Worm (Caenorhabditis elegans) whole organism, L1 larva: Measurements from ENCODE around the gene K03B4.4.

Source experiments
- C04F5.9 ChIP-seq: sonication (generic microtip); optimal IDR thresholded peaks from 2 replicates; lab custom pipeline; 2016; ENCODE audit warnings: missing genetic modification characterization, missing compliant biosample characterization
- C16A3.4 ChIP-seq: fragments of 150-350 bp; optimal IDR thresholded peaks from 2 replicates; lab custom pipeline; 2014; ENCODE audit warnings: missing biosample characterization, missing genetic modification characterization
- C34B4.2 ChIP-seq: sonication (generic microtip); optimal IDR thresholded peaks from 2 replicates; lab custom pipeline; 2017; ENCODE audit warnings: mild to moderate bottlenecking, missing genetic modification characterization, missing compliant biosample characterization
- F16B12.6 ChIP-seq: fragments of 150-350 bp; optimal IDR thresholded peaks from 2 replicates; lab custom pipeline; 2014; ENCODE audit warnings: missing biosample characterization, missing genetic modification characterization
- aha-1 ChIP-seq: fragments of 150-350 bp; optimal IDR thresholded peaks from 2 replicates; lab custom pipeline; 2014; ENCODE audit warnings: missing biosample characterization, missing genetic modification characterization
- aly-2 ChIP-seq: fragments of 150-350 bp; optimal IDR thresholded peaks from 2 replicates; lab custom pipeline; 2014; ENCODE audit warnings: missing biosample characterization, missing genetic modification characterization
- blmp-1 ChIP-seq: fragments of 150-350 bp; optimal IDR thresholded peaks from 2 replicates; lab custom pipeline; 2014; ENCODE audit warnings: missing biosample characterization, missing genetic modification characterization
- ceh-8 ChIP-seq: fragments of 200-800 bp; sonication (Bioruptor generic); optimal IDR thresholded peaks from 2 replicates; lab custom pipeline; 2018; ENCODE audit warnings: mild to moderate bottlenecking, missing genetic modification characterization, moderate library complexity, missing compliant biosample characterization
- ceh-82 ChIP-seq, 3 experiments: fragments of 150-350 bp in 1 of 3; sonication (generic microtip) in 2 of 3; optimal IDR thresholded peaks; 2 replicates each; lab custom pipeline; 2014 to 2017; ENCODE audit warnings: missing biosample characterization in 3 of 3, missing genetic modification characterization in 3 of 3
- ces-1 ChIP-seq: fragments of 150-350 bp; optimal IDR thresholded peaks from 2 replicates; lab custom pipeline; 2014; ENCODE audit warnings: missing biosample characterization, missing genetic modification reagents, missing genetic modification characterization
- dsc-1 ChIP-seq: sonication (generic microtip); optimal IDR thresholded peaks from 2 replicates; lab custom pipeline; 2016; ENCODE audit warnings: mild to moderate bottlenecking, missing genetic modification characterization, missing compliant biosample characterization
- efl-1 ChIP-seq, 4 experiments: fragments of 150-350 bp; optimal IDR thresholded peaks in 3 of 4; peaks in 1 of 4; 1 replicate in 1 of 4; 2 replicates in 3 of 4; lab custom pipeline; 2014; ENCODE audit warnings: missing biosample characterization in 2 of 4, missing genetic modification characterization in 2 of 4, missing genetic modification reagents in 2 of 4
- efl-3 ChIP-seq: fragments of 200-800 bp; sonication (Bioruptor generic); optimal IDR thresholded peaks from 2 replicates; lab custom pipeline; 2018; ENCODE audit warnings: mild to moderate bottlenecking, missing genetic modification characterization, missing compliant biosample characterization
- elt-2 ChIP-seq: sonication (generic microtip); optimal IDR thresholded peaks from 2 replicates; lab custom pipeline; 2016; ENCODE audit warnings: missing genetic modification characterization, mild to moderate bottlenecking, inconsistent platforms, missing compliant biosample characterization, missing genetic modification reagents
- elt-3 ChIP-seq, 6 experiments: fragments of 150-350 bp in 1 of 6; sonication (generic microtip); optimal IDR thresholded peaks; 2 replicates each; lab custom pipeline; 2017 to 2018; ENCODE audit warnings: missing biosample characterization in 6 of 6, missing genetic modification characterization in 6 of 6, inconsistent platforms in 1 of 6
- fos-1 ChIP-seq: fragments of 150-350 bp; optimal IDR thresholded peaks from 2 replicates; lab custom pipeline; 2014; ENCODE audit warnings: missing biosample characterization, missing genetic modification characterization
- hlh-17 ChIP-seq: fragments of 200-800 bp; sonication (Bioruptor generic); optimal IDR thresholded peaks from 2 replicates; lab custom pipeline; 2018; ENCODE audit warnings: missing genetic modification characterization, mild to moderate bottlenecking, missing compliant biosample characterization, moderate library complexity, borderline replicate concordance
- hlh-4 ChIP-seq: sonication (generic microtip); optimal IDR thresholded peaks from 2 replicates; lab custom pipeline; 2016; ENCODE audit warnings: mild to moderate bottlenecking, missing genetic modification characterization, missing compliant biosample characterization
- hpl-2 ChIP-seq: fragments of 150-350 bp; optimal IDR thresholded peaks from 2 replicates; lab custom pipeline; 2014; ENCODE audit warnings: missing biosample characterization, missing genetic modification reagents, missing genetic modification characterization
- irx-1 ChIP-seq: sonication (generic microtip); optimal IDR thresholded peaks from 2 replicates; lab custom pipeline; 2016; ENCODE audit warnings: missing genetic modification characterization, missing compliant biosample characterization
- isw-1 ChIP-seq: fragments of 200-800 bp; sonication (Bioruptor generic); IDR thresholded peaks from 2 replicates; pipeline ENCODE4 v1.3.6; 2022; ENCODE audit warnings: missing genetic modification characterization, missing compliant biosample characterization
- jun-1 ChIP-seq: fragments of 150-350 bp; optimal IDR thresholded peaks from 2 replicates; lab custom pipeline; 2014; ENCODE audit warnings: missing biosample characterization, missing genetic modification reagents, missing genetic modification characterization
- lin-35 ChIP-seq, 2 experiments: fragments of 150-350 bp; optimal IDR thresholded peaks; 2 replicates each; lab custom pipeline; 2014; ENCODE audit warnings: missing biosample characterization in 2 of 2, missing genetic modification characterization in 2 of 2, missing genetic modification reagents in 2 of 2
- lin-39 ChIP-seq: fragments of 150-350 bp; optimal IDR thresholded peaks from 2 replicates; lab custom pipeline; 2014; ENCODE audit warnings: missing biosample characterization, missing genetic modification reagents, missing genetic modification characterization
- lir-3 ChIP-seq: sonication (generic microtip); optimal IDR thresholded peaks from 2 replicates; lab custom pipeline; 2016; ENCODE audit warnings: mild to moderate bottlenecking, missing genetic modification characterization, moderate library complexity, missing compliant biosample characterization; ENCODE audit not compliant: poor library complexity
- lsy-2 ChIP-seq, 2 experiments: fragments of 150-350 bp; optimal IDR thresholded peaks; 2 replicates each; lab custom pipeline; 2014; ENCODE audit warnings: missing biosample characterization in 2 of 2, missing genetic modification characterization in 2 of 2
- mab-9 ChIP-seq: fragments of 200-800 bp; sonication (Bioruptor generic); IDR thresholded peaks from 2 replicates; pipeline ENCODE4 v1.3.6; 2022; ENCODE audit warnings: missing genetic modification reagents, missing genetic modification characterization, missing compliant biosample characterization
- mdl-1 ChIP-seq, 2 experiments: fragments of 150-350 bp; optimal IDR thresholded peaks; 2 replicates each; lab custom pipeline; 2014 to 2017; ENCODE audit warnings: missing biosample characterization in 2 of 2, missing genetic modification characterization in 2 of 2, inconsistent platforms in 1 of 2
- mef-2 ChIP-seq: fragments of 150-350 bp; optimal IDR thresholded peaks from 2 replicates; lab custom pipeline; 2014; ENCODE audit warnings: missing biosample characterization, missing genetic modification characterization
- mep-1 ChIP-seq: fragments of 150-350 bp; optimal IDR thresholded peaks from 2 replicates; lab custom pipeline; 2014; ENCODE audit warnings: missing biosample characterization, missing genetic modification characterization
- nhr-11 ChIP-seq: fragments of 150-350 bp; optimal IDR thresholded peaks from 2 replicates; lab custom pipeline; 2014; ENCODE audit warnings: missing biosample characterization, missing genetic modification characterization
- nhr-12 ChIP-seq: sonication (generic microtip); optimal IDR thresholded peaks from 2 replicates; lab custom pipeline; 2017; ENCODE audit warnings: missing biosample characterization, missing genetic modification characterization
- nhr-19 ChIP-seq: fragments of 200-800 bp; sonication (Bioruptor generic); conservative IDR thresholded peaks from 2 replicates; pipeline ENCODE4 v1.3.6; 2022; ENCODE audit warnings: missing genetic modification characterization, missing compliant biosample characterization
- nhr-20 ChIP-seq: sonication (generic microtip); optimal IDR thresholded peaks from 2 replicates; lab custom pipeline; 2016; ENCODE audit warnings: mild to moderate bottlenecking, missing genetic modification characterization, missing compliant biosample characterization
- nhr-237 ChIP-seq: fragments of 150-350 bp; optimal IDR thresholded peaks from 2 replicates; lab custom pipeline; 2014; ENCODE audit warnings: missing biosample characterization, missing genetic modification characterization
- nhr-28 ChIP-seq: fragments of 150-350 bp; optimal IDR thresholded peaks from 2 replicates; lab custom pipeline; 2014; ENCODE audit warnings: missing biosample characterization, missing genetic modification characterization
- nhr-47 ChIP-seq: sonication (generic microtip); optimal IDR thresholded peaks from 2 replicates; lab custom pipeline; 2016; ENCODE audit warnings: mild to moderate bottlenecking, missing genetic modification characterization, moderate library complexity, missing compliant biosample characterization
- nhr-77 ChIP-seq: fragments of 150-350 bp; optimal IDR thresholded peaks from 2 replicates; lab custom pipeline; 2014; ENCODE audit warnings: missing biosample characterization, missing genetic modification characterization
- nhr-90 ChIP-seq: sonication (generic microtip); optimal IDR thresholded peaks from 2 replicates; lab custom pipeline; 2016; ENCODE audit warnings: mild to moderate bottlenecking, missing genetic modification characterization, missing compliant biosample characterization; ENCODE audit not compliant: poor library complexity
- pag-3 ChIP-seq: sonication (generic microtip); optimal IDR thresholded peaks from 2 replicates; lab custom pipeline; 2017; ENCODE audit warnings: missing genetic modification characterization, mild to moderate bottlenecking, missing compliant biosample characterization, antibody characterized with exemption, borderline replicate concordance; ENCODE audit not compliant: insufficient read depth
- skn-1 ChIP-seq: fragments of 150-350 bp; optimal IDR thresholded peaks from 2 replicates; lab custom pipeline; 2014; ENCODE audit warnings: missing biosample characterization, missing genetic modification characterization
- tbx-2 ChIP-seq: sonication (generic microtip); optimal IDR thresholded peaks from 2 replicates; lab custom pipeline; 2016; ENCODE audit warnings: missing genetic modification characterization, missing compliant biosample characterization
- tlp-1 ChIP-seq: fragments of 150-350 bp; optimal IDR thresholded peaks from 2 replicates; lab custom pipeline; 2014; ENCODE audit warnings: missing biosample characterization, missing genetic modification characterization
- unc-130 ChIP-seq: fragments of 150-350 bp; optimal IDR thresholded peaks from 2 replicates; lab custom pipeline; 2017; ENCODE audit warnings: missing biosample characterization, missing genetic modification characterization, inconsistent platforms
- unc-30 ChIP-seq: sonication (generic microtip); optimal IDR thresholded peaks from 2 replicates; lab custom pipeline; 2017; ENCODE audit warnings: missing biosample characterization, missing genetic modification characterization
- unc-86 ChIP-seq: sonication (generic microtip); optimal IDR thresholded peaks from 2 replicates; lab custom pipeline; 2016; ENCODE audit warnings: missing genetic modification characterization, missing compliant biosample characterization
- unc-98 ChIP-seq: fragments of 200-800 bp; sonication (Bioruptor generic); IDR thresholded peaks from 2 replicates; pipeline ENCODE4 v1.3.6; 2022; ENCODE audit warnings: missing genetic modification characterization, missing compliant biosample characterization
- vab-15 ChIP-seq: sonication (generic microtip); optimal IDR thresholded peaks from 2 replicates; lab custom pipeline; 2017; ENCODE audit warnings: missing genotype, mild to moderate bottlenecking, missing genetic modification characterization, missing compliant biosample characterization
- xbp-1 ChIP-seq: sonication (generic microtip); optimal IDR thresholded peaks from 2 replicates; lab custom pipeline; 2016; ENCODE audit warnings: missing genetic modification characterization, missing compliant biosample characterization
- zip-4 ChIP-seq: fragments of 200-800 bp; sonication (Bioruptor generic); optimal IDR thresholded peaks from 2 replicates; lab custom pipeline; 2018; ENCODE audit warnings: mild to moderate bottlenecking, missing genetic modification characterization, moderate library complexity, missing compliant biosample characterization
- ztf-11 ChIP-seq, 2 experiments: sonication (generic microtip); optimal IDR thresholded peaks; 2 replicates each; lab custom pipeline; 2016 to 2017; ENCODE audit warnings: missing genetic modification characterization in 2 of 2, missing biosample characterization in 1 of 2, missing compliant biosample characterization in 1 of 2

K03B4.4 gene

DNA sequence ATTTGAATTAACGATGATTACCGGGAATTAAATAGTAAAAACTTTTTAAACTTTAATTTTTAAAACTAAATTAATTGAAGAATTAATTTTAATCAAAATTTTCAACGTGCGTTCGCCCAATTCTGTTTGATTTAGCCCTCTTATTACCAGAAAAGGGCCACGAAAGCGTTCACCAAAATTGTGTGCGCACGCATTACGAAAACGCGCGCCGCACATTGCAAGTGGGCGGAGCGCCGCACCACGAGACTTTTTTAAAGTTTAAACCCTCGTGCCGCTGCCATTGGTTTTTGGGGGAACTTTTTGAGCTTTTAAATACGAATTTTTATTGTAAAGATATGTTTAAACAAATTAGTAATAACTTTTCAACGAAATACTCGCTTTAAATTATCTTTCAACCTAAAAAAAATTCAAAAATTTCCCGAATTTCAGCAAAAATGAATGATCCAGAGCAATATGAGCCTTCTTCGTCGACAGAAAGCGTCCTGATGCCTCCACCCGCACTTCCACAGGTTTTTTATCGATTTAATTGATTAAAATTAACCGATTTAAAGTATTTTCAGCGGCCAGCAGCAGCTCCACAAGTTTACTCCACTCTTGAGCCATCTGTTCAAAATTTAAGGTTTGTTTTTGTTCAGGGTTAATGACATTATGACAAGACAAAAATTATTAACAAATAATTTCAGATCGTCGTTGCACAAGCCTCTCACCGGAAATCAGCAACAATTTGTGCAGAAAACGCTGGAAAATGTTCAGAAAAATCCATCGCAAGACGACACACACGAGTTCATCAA, 5.1 kb downstream of the K03B4.4 start, which contains the start of gene taf-10:
taf-10 (plus strand) TSS at position 424 of the 791 bp plus-strand sequence.
- TF ChIP-seq efl-3 (GFP tag; lab: Kevin White, UChicago) (no peak), hpl-2 (GFP tag; lab: Kevin White, UChicago) (no peak), C04F5.9 (no peak), aha-1 (tag; lab: Kevin White, UChicago) (no peak), vab-15 (tag; lab: Kevin White, UChicago) (no peak), hlh-4 (tag; lab: Kevin White, UChicago) (no peak), F16B12.6 (no peak), nhr-77 (tag; lab: Kevin White, UChicago) (no peak), jun-1 (tag; lab: Kevin White, UChicago) (no peak), pag-3 (peak; percentile 7), nhr-11 (tag; lab: Kevin White, UChicago) (no peak), elt-2 (tag; lab: Kevin White, UChicago) (peak; percentile 16), tbx-2 (tag; lab: Kevin White, UChicago) (peak; percentile 53), ceh-8 (GFP tag; lab: Kevin White, UChicago) (no peak), nhr-237 (no peak), aly-2 (tag; lab: Kevin White, UChicago) (no peak), nhr-47 (tag; lab: Kevin White, UChicago) (peak; percentile 66), fos-1 (no peak), tlp-1 (tag; lab: Kevin White, UChicago) (no peak), unc-86 (tag; lab: Kevin White, UChicago) (peak; percentile 11), lir-3 (peak; percentile 21), dsc-1 (peak; percentile 43), lin-35 (GFP tag; optimal IDR thresholded peaks at IDR 0.05; lab: Kevin White, UChicago) (peak; percentile 45 to 75), efl-1 (optimal IDR thresholded peaks at IDR 0.05; lab: Kevin White, UChicago) (peak; percentile 55 to 61), efl-1 (GFP tag; optimal IDR thresholded peaks at IDR 0.05 in 1 of 2; lab: Kevin White, UChicago) (peak; percentile 51 to 96), mep-1 (tag; lab: Kevin White, UChicago) (peak; percentile 47), isw-1 (GFP tag; lab: Robert Waterston, UW) (no peak; the same call in 1 of the 2 replicates), nhr-28 (tag; lab: Kevin White, UChicago) (no peak), unc-98 (GFP tag; lab: Robert Waterston, UW) (no peak), nhr-19 (GFP tag; lab: Robert Waterston, UW) (peak; percentile 52), hlh-17 (no peak), mdl-1 (tag; optimal IDR thresholded peaks at IDR 0.05; lab: Kevin White, UChicago) (peak in 1 of 2 experiments; percentile 88), unc-130 (tag; lab: Kevin White, UChicago) (peak; percentile 24), blmp-1 (tag; lab: Kevin White, UChicago) (peak; percentile 15), C34B4.2 (tag; lab: Kevin White, UChicago) (no peak), nhr-20 (tag; lab: Kevin White, UChicago) (peak; percentile 62), unc-30 (tag; lab: Kevin White, UChicago) (no peak), mab-9 (GFP tag; lab: Robert Waterston, UW) (no peak), lsy-2 (tag; optimal IDR thresholded peaks at IDR 0.05; lab: Kevin White, UChicago) (peak; percentile 59 to 69), ces-1 (GFP tag; lab: Kevin White, UChicago) (no peak), xbp-1 (tag; lab: Kevin White, UChicago) (peak; percentile 44), ceh-82 (tag; optimal IDR thresholded peaks at IDR 0.05; lab: Kevin White, UChicago) (peak in 1 of 3 experiments; percentile 67), nhr-90 (peak; percentile 66), ztf-11 (tag; optimal IDR thresholded peaks at IDR 0.05; lab: Kevin White, UChicago) (peak in 1 of 2 experiments; percentile 47), skn-1 (peak; percentile 72), irx-1 (no peak), lin-39 (tag; lab: Kevin White, UChicago) (peak; percentile 28), nhr-12 (tag; lab: Kevin White, UChicago) (no peak), mef-2 (tag; lab: Kevin White, UChicago) (no peak), C16A3.4 (tag; lab: Kevin White, UChicago) (peak; percentile 61), zip-4 (GFP tag; lab: Kevin White, UChicago) (no peak), elt-3 (tag; optimal IDR thresholded peaks at IDR 0.05; lab: Kevin White, UChicago) (peak in 1 of 6 experiments; percentile 49)
